Worm (Caenorhabditis elegans) whole organism, L4/young adult: ENCODE results near the gene snr-1.

Experiments used
- W03F9.2 ChIP-seq: fragments of 150-350 bp; optimal IDR thresholded peaks from 2 replicates; lab custom pipeline; 2014; ENCODE audit warnings: missing biosample characterization, missing genetic modification characterization
- him-1 ChIP-seq: sonication (generic microtip); optimal IDR thresholded peaks from 2 replicates; lab custom pipeline; 2016; ENCODE audit warnings: missing genotype, missing genetic modification reagents, missing genetic modification characterization, missing compliant biosample characterization

DNA sequence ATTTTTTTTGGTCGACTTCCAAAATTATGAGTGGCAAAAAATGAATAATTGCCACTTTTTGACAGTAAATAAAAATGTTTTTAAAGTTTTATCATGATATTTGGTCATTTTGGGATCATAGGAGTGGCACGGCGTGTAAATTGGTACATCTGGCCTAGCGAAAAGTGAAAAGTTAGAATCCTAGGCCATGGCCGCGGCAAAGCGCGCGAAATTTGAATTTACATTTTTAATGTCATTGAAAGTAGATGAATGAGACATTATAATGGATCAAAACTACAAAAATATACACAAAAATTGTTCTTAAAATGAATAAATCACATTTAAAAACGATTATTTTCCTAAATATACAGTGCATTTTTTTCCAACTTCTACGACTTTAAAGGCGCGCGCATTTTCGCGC, 38.7 kb downstream of the snr-1 start:
- no peak for TF ChIP-seq him-1 (tag; lab: Kevin White, UChicago)
- no peak for TF ChIP-seq W03F9.2
